Worm (Caenorhabditis elegans) whole organism, L3 larva: ENCODE results near the gene F53F8.7.

Source experiments
- ceh-28 ChIP-seq: fragments of 150-350 bp; optimal IDR thresholded peaks from 2 replicates; lab custom pipeline; 2014; ENCODE audit warnings: missing biosample characterization, missing genetic modification reagents, missing genetic modification characterization
- ceh-82 ChIP-seq: fragments of 150-350 bp; optimal IDR thresholded peaks from 2 replicates; lab custom pipeline; 2014; ENCODE audit warnings: missing biosample characterization, missing genetic modification characterization
- egl-27 ChIP-seq: sonication (generic microtip); optimal IDR thresholded peaks from 4 replicates; lab custom pipeline; 2017; ENCODE audit warnings: missing biosample characterization, missing genetic modification reagents, missing genetic modification characterization
- elt-3 ChIP-seq, 3 experiments: fragments of 150-350 bp in 1 of 3; sonication (generic microtip) in 2 of 3; optimal IDR thresholded peaks; 2 replicates in 2 of 3; 4 replicates in 1 of 3; lab custom pipeline; 2014 to 2017; ENCODE audit warnings: missing biosample characterization in 3 of 3, missing genetic modification characterization in 3 of 3
- lin-39 ChIP-seq: fragments of 150-350 bp; optimal IDR thresholded peaks from 2 replicates; lab custom pipeline; 2018; ENCODE audit warnings: missing biosample characterization, missing genetic modification reagents, missing genetic modification characterization
- nhr-12 ChIP-seq: fragments of 150-350 bp; optimal IDR thresholded peaks from 2 replicates; lab custom pipeline; 2014; ENCODE audit warnings: missing biosample characterization, missing genetic modification characterization
- nhr-28 ChIP-seq: fragments of 150-350 bp; optimal IDR thresholded peaks from 2 replicates; lab custom pipeline; 2014; ENCODE audit warnings: missing biosample characterization, missing genetic modification characterization
- nhr-77 ChIP-seq: fragments of 150-350 bp; optimal IDR thresholded peaks from 2 replicates; lab custom pipeline; 2014; ENCODE audit warnings: missing biosample characterization, missing genetic modification characterization
- sea-2 ChIP-seq: fragments of 150-350 bp; sonication (generic microtip); optimal IDR thresholded peaks from 4 replicates; lab custom pipeline; 2014; ENCODE audit warnings: missing biosample characterization, missing genetic modification reagents, missing genetic modification characterization
- skn-1 ChIP-seq: fragments of 150-350 bp; optimal IDR thresholded peaks from 2 replicates; lab custom pipeline; 2014; ENCODE audit warnings: missing biosample characterization, missing genetic modification characterization
- unc-62 ChIP-seq: fragments of 150-350 bp; sonication (generic microtip); optimal IDR thresholded peaks from 4 replicates; lab custom pipeline; 2014; ENCODE audit warnings: missing biosample characterization, missing genetic modification reagents, missing genetic modification characterization
- ztf-11 ChIP-seq: fragments of 150-350 bp; optimal IDR thresholded peaks from 2 replicates; lab custom pipeline; 2014; ENCODE audit warnings: missing biosample characterization, missing genetic modification characterization

DNA sequence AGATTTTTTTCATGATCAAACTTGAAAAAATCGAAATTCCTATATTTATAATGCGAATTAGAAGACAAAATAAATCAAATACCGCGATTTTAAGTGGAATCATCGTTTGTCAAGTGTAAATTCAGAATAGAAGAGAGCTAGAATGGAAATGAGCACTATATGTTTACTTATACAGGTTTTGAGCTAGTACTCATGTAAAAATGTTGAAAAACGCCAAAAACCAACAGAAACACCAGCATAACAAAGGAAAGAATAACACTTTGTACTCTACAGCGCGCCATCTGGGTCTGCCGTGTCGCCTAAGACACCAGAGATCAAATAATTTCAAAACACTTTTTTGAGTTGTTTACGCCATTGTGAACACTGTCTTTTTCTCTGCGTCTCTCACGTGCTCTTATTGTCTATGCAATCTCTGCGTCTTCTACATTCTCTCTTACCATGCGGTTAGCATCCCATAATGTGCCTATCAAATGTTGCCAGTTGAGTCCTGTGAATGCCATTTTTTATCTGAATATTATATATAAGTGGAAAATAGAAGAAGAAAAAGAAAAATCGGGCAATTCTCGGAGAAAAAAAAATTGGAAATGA lies 30.7 kb upstream of the F53F8.7 start, which contains the start of gene ipla-3:
- TF ChIP-seq egl-27 (no peak), unc-62 (GFP tag; lab: Kevin White, UChicago) (no peak), ceh-28 (tag; lab: Kevin White, UChicago) (peak; percentile 70), ceh-82 (tag; lab: Kevin White, UChicago) (no peak), elt-3 (tag; optimal IDR thresholded peaks at IDR 0.05; lab: Kevin White, UChicago) (no peak), sea-2 (no peak), skn-1 (tag; lab: Kevin White, UChicago) (no peak), ztf-11 (tag; lab: Kevin White, UChicago) (no peak), lin-39 (peak; percentile 38), nhr-12 (no peak), nhr-28 (tag; lab: Kevin White, UChicago) (no peak), nhr-77 (tag; lab: Kevin White, UChicago) (no peak)
